Worm (Caenorhabditis elegans) whole organism, mixed stage, embryonic: Measurements from ENCODE around the gene F19C6.3.

ENCODE experiments used
- blmp-1 ChIP-seq: fragments of 150-350 bp; optimal IDR thresholded peaks from 2 replicates; lab custom pipeline; 2014; ENCODE audit warnings: missing biosample characterization, missing genetic modification characterization
- ceh-43 ChIP-seq: fragments of 200-800 bp; sonication (Bioruptor generic); optimal IDR thresholded peaks from 2 replicates; lab custom pipeline; 2018; ENCODE audit warnings: mild to moderate bottlenecking, missing genetic modification characterization, moderate library complexity, missing compliant biosample characterization
- elt-3 ChIP-seq: fragments of 150-350 bp; optimal IDR thresholded peaks from 2 replicates; lab custom pipeline; 2014; ENCODE audit warnings: missing biosample characterization, missing genetic modification characterization
- ham-2 ChIP-seq: fragments of 200-800 bp; sonication (Bioruptor generic); optimal IDR thresholded peaks from 2 replicates; lab custom pipeline; 2018; ENCODE audit warnings: mild to moderate bottlenecking, missing genetic modification characterization, missing compliant biosample characterization
- lin-13 ChIP-seq: fragments of 150-350 bp; optimal IDR thresholded peaks from 2 replicates; lab custom pipeline; 2014; ENCODE audit warnings: missing biosample characterization, missing genetic modification characterization
- nhr-12 ChIP-seq: fragments of 150-350 bp; optimal IDR thresholded peaks from 2 replicates; lab custom pipeline; 2014; ENCODE audit warnings: missing biosample characterization, missing genetic modification characterization
- nhr-237 ChIP-seq: fragments of 150-350 bp; optimal IDR thresholded peaks from 2 replicates; lab custom pipeline; 2014; ENCODE audit warnings: missing biosample characterization, missing genetic modification characterization
- pha-4 ChIP-seq: fragments of 150-350 bp; optimal IDR thresholded peaks from 2 replicates; lab custom pipeline; 2018; ENCODE audit warnings: missing biosample characterization, missing genetic modification reagents, missing genetic modification characterization
- snpc-4 ChIP-seq: fragments of 150-350 bp; optimal IDR thresholded peaks from 2 replicates; lab custom pipeline; 2014; ENCODE audit warnings: missing biosample characterization, missing genetic modification characterization
- unc-39 ChIP-seq: fragments of 150-350 bp; optimal IDR thresholded peaks from 2 replicates; lab custom pipeline; 2014; ENCODE audit warnings: missing biosample characterization, missing genetic modification characterization
- unc-62 ChIP-seq: fragments of 150-350 bp; optimal IDR thresholded peaks from 2 replicates; lab custom pipeline; 2014; ENCODE audit warnings: missing biosample characterization, missing genetic modification reagents, missing genetic modification characterization
- ztf-11 ChIP-seq: fragments of 150-350 bp; optimal IDR thresholded peaks from 2 replicates; lab custom pipeline; 2014; ENCODE audit warnings: missing biosample characterization, missing genetic modification characterization

- TF ChIP-seq blmp-1 (tag; lab: Kevin White, UChicago) (no peak), ceh-43 (GFP tag; lab: Kevin White, UChicago) (no peak), lin-13 (tag; lab: Kevin White, UChicago) (no peak), snpc-4 (tag; lab: Kevin White, UChicago) (no peak), unc-39 (tag; lab: Kevin White, UChicago) (no peak), unc-62 (GFP tag; lab: Kevin White, UChicago) (no peak), ztf-11 (tag; lab: Kevin White, UChicago) (no peak), ham-2 (GFP tag; lab: Kevin White, UChicago) (no peak), nhr-12 (tag; lab: Kevin White, UChicago) (no peak), elt-3 (tag; lab: Kevin White, UChicago) (no peak), nhr-237 (tag; lab: Kevin White, UChicago) (no peak), pha-4 (peak; percentile 28)
Measured at ce11 chrX:9987166-9987565, 21.4 kb downstream of the F19C6.3 start.
